Worm (Caenorhabditis elegans) whole organism, mixed stage, embryonic: ENCODE data around the gene Y7A5A.9.

Experiments
- M03D4.4 ChIP-seq: sonication (generic microtip); optimal IDR thresholded peaks from 2 replicates; lab custom pipeline; 2017; ENCODE audit warnings: mild to moderate bottlenecking, missing genetic modification characterization, missing compliant biosample characterization
- bed-3 ChIP-seq: fragments of 200-800 bp; sonication (Bioruptor generic); optimal IDR thresholded peaks from 3 replicates; lab custom pipeline; 2018; ENCODE audit warnings: mild to moderate bottlenecking, missing genetic modification characterization, moderate library complexity, missing compliant biosample characterization
- blmp-1 ChIP-seq: fragments of 150-350 bp; optimal IDR thresholded peaks from 2 replicates; lab custom pipeline; 2014; ENCODE audit warnings: missing biosample characterization, missing genetic modification characterization
- ceh-39 ChIP-seq: fragments of 150-350 bp; optimal IDR thresholded peaks from 2 replicates; lab custom pipeline; 2014; ENCODE audit warnings: missing biosample characterization, missing genetic modification characterization
- ceh-43 ChIP-seq: fragments of 200-800 bp; sonication (Bioruptor generic); optimal IDR thresholded peaks from 2 replicates; lab custom pipeline; 2018; ENCODE audit warnings: mild to moderate bottlenecking, missing genetic modification characterization, moderate library complexity, missing compliant biosample characterization
- ceh-83 ChIP-seq: fragments of 200-800 bp; sonication (Bioruptor generic); optimal IDR thresholded peaks from 2 replicates; lab custom pipeline; 2018; ENCODE audit warnings: mild to moderate bottlenecking, missing genetic modification characterization, missing compliant biosample characterization
- cnd-1 ChIP-seq: fragments of 200-800 bp; sonication (Bioruptor generic); optimal IDR thresholded peaks from 2 replicates; lab custom pipeline; 2018; ENCODE audit warnings: mild to moderate bottlenecking, missing genetic modification characterization, missing compliant biosample characterization
- drap-1 ChIP-seq: fragments of 200-800 bp; sonication (Bioruptor generic); optimal IDR thresholded peaks from 3 replicates; lab custom pipeline; 2018; ENCODE audit warnings: mild to moderate bottlenecking, missing genetic modification characterization, missing compliant biosample characterization
- elt-1 ChIP-seq: sonication (generic microtip); optimal IDR thresholded peaks from 2 replicates; lab custom pipeline; 2017; ENCODE audit warnings: missing genetic modification characterization, mild to moderate bottlenecking, missing compliant biosample characterization, antibody characterized with exemption, moderate library complexity, borderline replicate concordance; ENCODE audit not compliant: insufficient read depth
- elt-3 ChIP-seq: fragments of 150-350 bp; optimal IDR thresholded peaks from 2 replicates; lab custom pipeline; 2014; ENCODE audit warnings: missing biosample characterization, missing genetic modification characterization
- flh-1 ChIP-seq: fragments of 200-800 bp; sonication (Bioruptor generic); optimal IDR thresholded peaks from 2 replicates; lab custom pipeline; 2018; ENCODE audit warnings: mild to moderate bottlenecking, missing genetic modification characterization, moderate library complexity, missing compliant biosample characterization
- ham-2 ChIP-seq: fragments of 200-800 bp; sonication (Bioruptor generic); optimal IDR thresholded peaks from 2 replicates; lab custom pipeline; 2018; ENCODE audit warnings: mild to moderate bottlenecking, missing genetic modification characterization, missing compliant biosample characterization
- hlh-1 ChIP-seq: fragments of 150-350 bp; optimal IDR thresholded peaks from 2 replicates; lab custom pipeline; 2014; ENCODE audit warnings: missing biosample characterization, missing genetic modification reagents, missing genetic modification characterization
- lin-13 ChIP-seq: fragments of 150-350 bp; optimal IDR thresholded peaks from 2 replicates; lab custom pipeline; 2014; ENCODE audit warnings: missing biosample characterization, missing genetic modification characterization
- lin-32 ChIP-seq: fragments of 200-800 bp; sonication (Bioruptor generic); optimal IDR thresholded peaks from 2 replicates; lab custom pipeline; 2018; ENCODE audit warnings: mild to moderate bottlenecking, missing genetic modification characterization, missing compliant biosample characterization
- lsy-2 ChIP-seq: fragments of 150-350 bp; optimal IDR thresholded peaks from 2 replicates; lab custom pipeline; 2014; ENCODE audit warnings: missing biosample characterization, missing genetic modification characterization
- mab-5 ChIP-seq: fragments of 150-350 bp; optimal IDR thresholded peaks from 2 replicates; lab custom pipeline; 2014; ENCODE audit warnings: missing biosample characterization, missing genetic modification characterization
- mep-1 ChIP-seq: fragments of 150-350 bp; optimal IDR thresholded peaks from 2 replicates; lab custom pipeline; 2017; ENCODE audit warnings: missing biosample characterization, missing genetic modification reagents, missing genetic modification characterization, inconsistent platforms
- mls-2 ChIP-seq: sonication (generic microtip); optimal IDR thresholded peaks from 2 replicates; lab custom pipeline; 2016; ENCODE audit warnings: mild to moderate bottlenecking, missing genetic modification characterization, moderate library complexity, missing compliant biosample characterization
- nhr-2 ChIP-seq: fragments of 150-350 bp; optimal IDR thresholded peaks from 2 replicates; lab custom pipeline; 2014; ENCODE audit warnings: missing biosample characterization, missing genetic modification characterization
- nhr-237 ChIP-seq: fragments of 150-350 bp; optimal IDR thresholded peaks from 2 replicates; lab custom pipeline; 2014; ENCODE audit warnings: missing biosample characterization, missing genetic modification characterization
- pha-4 ChIP-seq: fragments of 150-350 bp; optimal IDR thresholded peaks from 2 replicates; lab custom pipeline; 2018; ENCODE audit warnings: missing biosample characterization, missing genetic modification reagents, missing genetic modification characterization
- sem-2 ChIP-seq: fragments of 200-800 bp; sonication (Bioruptor generic); optimal IDR thresholded peaks from 2 replicates; lab custom pipeline; 2018; ENCODE audit warnings: mild to moderate bottlenecking, missing genetic modification characterization, missing compliant biosample characterization
- snpc-4 ChIP-seq: fragments of 150-350 bp; optimal IDR thresholded peaks from 2 replicates; lab custom pipeline; 2014; ENCODE audit warnings: missing biosample characterization, missing genetic modification characterization
- sptf-1 ChIP-seq: sonication (generic microtip); optimal IDR thresholded peaks from 2 replicates; lab custom pipeline; 2017; ENCODE audit warnings: mild to moderate bottlenecking, missing genetic modification characterization, moderate library complexity, missing compliant biosample characterization
- tbx-8 ChIP-seq: fragments of 200-800 bp; sonication (Bioruptor generic); optimal IDR thresholded peaks from 2 replicates; lab custom pipeline; 2018; ENCODE audit warnings: mild to moderate bottlenecking, missing genetic modification characterization, moderate library complexity, missing compliant biosample characterization
- unc-120 ChIP-seq: sonication (generic microtip); optimal IDR thresholded peaks from 2 replicates; lab custom pipeline; 2017; ENCODE audit warnings: missing genetic modification characterization, missing compliant biosample characterization; ENCODE audit not compliant: poor library complexity, severe bottlenecking
- unc-39 ChIP-seq: fragments of 150-350 bp; optimal IDR thresholded peaks from 2 replicates; lab custom pipeline; 2014; ENCODE audit warnings: missing biosample characterization, missing genetic modification characterization
- zip-8 ChIP-seq: fragments of 150-350 bp; optimal IDR thresholded peaks from 2 replicates; lab custom pipeline; 2014; ENCODE audit warnings: missing biosample characterization, missing genetic modification characterization

Gene Y7A5A.9

ce11 chrX:15842492-15842891 lies 15.5 kb downstream of the Y7A5A.9 start:
- TF ChIP-seq lin-13 (tag; lab: Kevin White, UChicago) (no peak), flh-1 (no peak), nhr-2 (tag; lab: Kevin White, UChicago) (no peak), cnd-1 (tag; lab: Kevin White, UChicago) (no peak), mls-2 (no peak), ceh-39 (tag; lab: Kevin White, UChicago) (no peak), drap-1 (GFP tag; lab: Kevin White, UChicago) (no peak), unc-120 (tag; lab: Kevin White, UChicago) (no peak), zip-8 (tag; lab: Kevin White, UChicago) (no peak), ceh-83 (no peak), sptf-1 (tag; lab: Kevin White, UChicago) (no peak), tbx-8 (GFP tag; lab: Kevin White, UChicago) (no peak), M03D4.4 (tag; lab: Kevin White, UChicago) (no peak)

DNA sequence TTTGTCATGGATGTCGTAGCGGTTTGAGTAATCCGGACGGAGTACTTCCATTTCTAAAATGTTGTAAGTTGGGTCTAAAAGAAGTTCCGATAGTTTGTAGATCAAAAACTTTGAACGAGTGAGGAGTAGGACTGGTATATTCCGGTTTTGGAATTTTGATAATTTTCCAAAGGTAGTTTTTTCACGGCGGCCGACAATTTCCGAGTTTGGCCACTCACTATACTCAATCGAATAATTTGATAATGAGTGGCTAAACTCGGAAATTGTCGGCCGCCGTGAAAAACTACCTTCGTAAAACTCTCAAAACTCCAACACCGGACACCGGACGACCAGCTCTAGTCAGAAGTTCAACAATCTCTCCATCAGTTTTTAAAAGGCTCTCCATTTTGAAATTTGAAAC lies 17.4 kb downstream of the Y7A5A.9 start:
- TF ChIP-seq M03D4.4 (tag; lab: Kevin White, UChicago) (no peak), elt-1 (tag; lab: Kevin White, UChicago) (no peak), nhr-237 (tag; lab: Kevin White, UChicago) (no peak), ceh-39 (tag; lab: Kevin White, UChicago) (no peak), mab-5 (tag; lab: Kevin White, UChicago) (no peak), tbx-8 (GFP tag; lab: Kevin White, UChicago) (no peak), pha-4 (tag; lab: Kevin White, UChicago) (no peak), lin-32 (GFP tag; lab: Kevin White, UChicago) (no peak)

DNA sequence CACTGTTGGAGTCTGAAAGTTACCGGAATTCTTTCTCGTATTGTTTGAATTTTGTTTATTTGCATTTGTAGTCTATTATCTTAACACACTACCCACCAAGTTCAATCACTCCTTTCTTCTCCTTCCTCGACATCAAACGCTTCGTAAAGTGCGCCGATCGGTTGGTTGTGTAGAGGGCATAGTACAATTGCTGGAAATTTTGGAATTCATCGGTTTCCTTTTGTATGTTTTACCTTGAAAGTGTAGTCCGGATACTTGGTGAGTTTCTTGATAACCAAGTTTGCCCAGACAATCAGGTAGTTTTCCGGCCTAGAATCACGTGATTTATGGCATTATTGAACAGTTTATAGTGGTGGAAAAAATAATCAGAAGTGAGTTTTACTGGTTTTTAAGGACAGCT lies 19.6 kb downstream of the Y7A5A.9 start:
- TF ChIP-seq unc-120 (tag; lab: Kevin White, UChicago) (no peak), lsy-2 (tag; lab: Kevin White, UChicago) (no peak), snpc-4 (tag; lab: Kevin White, UChicago) (no peak), ceh-43 (GFP tag; lab: Kevin White, UChicago) (no peak), hlh-1 (tag; lab: Kevin White, UChicago) (no peak), M03D4.4 (tag; lab: Kevin White, UChicago) (no peak), ham-2 (no peak), cnd-1 (tag; lab: Kevin White, UChicago) (no peak), nhr-237 (tag; lab: Kevin White, UChicago) (no peak), mep-1 (no peak), unc-39 (tag; lab: Kevin White, UChicago) (no peak), bed-3 (GFP tag; lab: Kevin White, UChicago) (no peak), mab-5 (tag; lab: Kevin White, UChicago) (no peak), ceh-39 (tag; lab: Kevin White, UChicago) (no peak)

DNA sequence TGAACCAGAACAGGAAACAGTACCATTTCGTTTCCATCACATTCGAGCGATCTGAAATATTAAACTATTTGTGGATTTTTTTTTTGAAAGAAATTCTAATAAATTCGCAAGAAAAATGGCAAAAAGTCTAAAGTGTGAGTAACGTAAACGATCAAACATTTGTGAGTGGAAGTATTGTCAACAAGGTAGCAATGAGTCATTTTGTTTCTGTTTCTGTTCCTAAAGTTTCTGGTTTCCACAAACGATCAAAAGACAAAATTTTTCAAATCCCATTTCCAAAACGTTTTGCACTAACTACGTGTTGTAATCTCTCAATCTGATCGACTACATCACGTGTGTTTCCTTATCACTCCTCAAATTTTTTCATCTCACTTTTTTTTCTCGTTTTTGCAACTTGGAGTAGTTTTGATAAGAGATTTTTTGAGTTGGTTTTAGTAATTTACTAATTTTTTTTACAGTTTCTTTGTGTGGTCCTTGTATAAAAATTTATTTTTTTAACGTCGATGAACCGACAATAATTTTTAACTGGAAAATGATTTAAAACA lies 20.6 kb downstream of the Y7A5A.9 start, which contains the start of gene F59F4.3:
TSS of gene F59F4.3 (minus strand) at position 51 of the 545 bp plus-strand sequence.
- TF ChIP-seq sem-2 (no peak), ceh-43 (GFP tag; lab: Kevin White, UChicago) (no peak), elt-3 (no peak), unc-39 (tag; lab: Kevin White, UChicago) (no peak), bed-3 (GFP tag; lab: Kevin White, UChicago) (no peak), lsy-2 (tag; lab: Kevin White, UChicago) (no peak), mls-2 (no peak), tbx-8 (GFP tag; lab: Kevin White, UChicago) (no peak), blmp-1 (tag; lab: Kevin White, UChicago) (no peak), cnd-1 (tag; lab: Kevin White, UChicago) (no peak), sptf-1 (tag; lab: Kevin White, UChicago) (no peak), drap-1 (GFP tag; lab: Kevin White, UChicago) (no peak), lin-32 (GFP tag; lab: Kevin White, UChicago) (no peak)

DNA sequence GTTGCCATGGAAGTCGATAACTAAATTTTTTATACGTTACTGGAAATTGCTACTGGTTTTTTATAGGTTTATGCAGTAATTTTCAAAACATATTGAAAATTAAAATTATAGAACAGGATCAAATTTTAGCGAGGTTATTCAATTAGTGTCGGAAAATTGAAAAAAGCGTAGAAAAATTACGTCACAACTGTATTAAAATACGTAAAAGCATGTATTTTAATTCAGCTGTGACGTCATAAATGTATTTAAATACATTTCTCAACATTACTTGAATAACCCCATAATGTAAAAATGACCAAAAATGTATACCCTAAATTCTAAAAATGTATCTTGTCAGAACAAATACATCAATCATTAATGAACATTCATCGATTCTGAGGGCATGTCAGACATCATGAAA lies 21.9 kb downstream of the Y7A5A.9 start:
- peak; percentile 93 for TF ChIP-seq zip-8 (tag; lab: Kevin White, UChicago)
- no peak for TF ChIP-seq hlh-1 (tag; lab: Kevin White, UChicago)
